Fruit fly (Drosophila melanogaster) whole organism, embryonic: Measurements from ENCODE around the gene rk.

Experiments
- C15 ChIP-seq: fragments of 200-800 bp; sonication (Bioruptor generic); IDR thresholded peaks from 3 replicates; pipeline ENCODE4 v1.3.6; 2022; ENCODE audit warnings: missing biosample characterization, missing genetic modification characterization
- CG33213 ChIP-seq: fragments of 200-800 bp; sonication (Bioruptor generic); optimal IDR thresholded peaks from 3 replicates; lab custom pipeline; 2016; ENCODE audit warnings: missing biosample characterization, missing genetic modification characterization
- Nf-YA ChIP-seq: fragments of 200-800 bp; sonication (Bioruptor generic); IDR thresholded peaks from 2 replicates; pipeline ENCODE4 v1.3.6; 2022; ENCODE audit warnings: missing biosample characterization, missing genetic modification characterization
- bab2 ChIP-seq: fragments of 200-800 bp; sonication (Bioruptor generic); optimal IDR thresholded peaks from 2 replicates; lab custom pipeline; 2016; ENCODE audit warnings: missing biosample characterization, missing genetic modification characterization
- bsh ChIP-seq, 2 experiments: fragments of 200-800 bp; sonication (Bioruptor generic); optimal IDR thresholded peaks; 2 replicates each; lab custom pipeline; 2017 to 2018; ENCODE audit warnings: mild to moderate bottlenecking in 2 of 2, missing biosample characterization in 2 of 2, missing genetic modification characterization in 2 of 2, moderate library complexity in 1 of 2
- dm ChIP-seq: fragments of 200-800 bp; sonication (Bioruptor generic); optimal IDR thresholded peaks from 3 replicates; lab custom pipeline; 2016; ENCODE audit warnings: missing biosample characterization, missing genetic modification characterization
- pan ChIP-seq, 4 experiments: fragments of >200 bp in 3 of 4; fragments of 200-800 bp in 1 of 4; sonication (Bioruptor generic) in 1 of 4; optimal IDR thresholded peaks in 3 of 4; IDR thresholded peaks in 1 of 4; 2 replicates each; pipeline versions ENCODE4 v1.3.6 to Lab custom; 2017 to 2022; ENCODE audit warnings: missing biosample characterization in 2 of 4, missing genetic modification characterization in 2 of 4, mixed read lengths in 1 of 4
- peb ChIP-seq: fragments of 200-800 bp; sonication (Bioruptor generic); IDR thresholded peaks from 2 replicates; pipeline ENCODE4 v1.3.6; 2022; ENCODE audit warnings: missing biosample characterization, missing genetic modification characterization
- zen ChIP-seq: fragments of 200-800 bp; sonication (Bioruptor generic); optimal IDR thresholded peaks from 3 replicates; lab custom pipeline; 2018; ENCODE audit warnings: missing biosample characterization, mild to moderate bottlenecking, missing genetic modification characterization, moderate library complexity

- TF ChIP-seq pan (optimal IDR thresholded peaks at IDR 0.05; lab: Kevin White, UChicago): no peak
- TF ChIP-seq pan (GFP tag; optimal IDR thresholded peaks at IDR 0.05 in 1 of 2, IDR thresholded peaks at IDR 0.05 in 1 of 2): no peak
- TF ChIP-seq dm (GFP tag; lab: Kevin White, UChicago): no peak
- no peak for TF ChIP-seq CG33213 (GFP tag; lab: Kevin White, UChicago)
- no peak for TF ChIP-seq zen (tag; lab: Kevin White, UChicago)
- no peak for TF ChIP-seq Nf-YA
- TF ChIP-seq bab2: no peak
- no peak for TF ChIP-seq C15 (GFP tag; lab: Robert Waterston, UW)
- TF ChIP-seq bsh (GFP tag; optimal IDR thresholded peaks at IDR 0.05; lab: Kevin White, UChicago): no peak
- TF ChIP-seq peb (GFP tag; lab: Robert Waterston, UW): no peak
Observed at dm6 chr2L:14013478-14013877, 12.4 kb upstream of the rk start.
